Fruit fly (Drosophila melanogaster): ENCODE results near the gene CG5167.

Gene CG5167

dm6 chr3R:12375258-12375783, 31.0 kb upstream of the CG5167 start, which contains the start of gene GstD5:
Gene GstD5 (plus strand): TSS chr3R:12375733.
- no peak for TF ChIP-seq CG8478 (optimal IDR thresholded peaks at IDR 0.05)
- TF ChIP-seq CTCF (optimal IDR thresholded peaks at IDR 0.05) = no peak

- TF ChIP-seq CG8478 (optimal IDR thresholded peaks at IDR 0.05) (no peak), CTCF (optimal IDR thresholded peaks at IDR 0.05) (no peak)
Measured at dm6 chr3R:12376828-12377227, 29.5 kb upstream of the CG5167 start, which contains the start of gene GstD6. Gene GstD6 (plus strand): TSS chr3R:12377128.

dm6 chr3R:12378200-12378599, 28.1 kb upstream of the CG5167 start, which contains the start of gene GstD7:
Gene GstD7 (plus strand): TSS chr3R:12378500.
- TF ChIP-seq CG8478 (optimal IDR thresholded peaks at IDR 0.05) = no peak
- no peak for TF ChIP-seq CTCF (optimal IDR thresholded peaks at IDR 0.05)

dm6 chr3R:12379249-12379648, 27.1 kb upstream of the CG5167 start:
- TF ChIP-seq CTCF (optimal IDR thresholded peaks at IDR 0.05) (no peak), CG8478 (optimal IDR thresholded peaks at IDR 0.05) (no peak)

- TF ChIP-seq CTCF (optimal IDR thresholded peaks at IDR 0.05) (no peak), CG8478 (optimal IDR thresholded peaks at IDR 0.05) (no peak)
Measured at dm6 chr3R:12379708-12380107, 26.6 kb upstream of the CG5167 start, which contains the start of gene GstD8. Gene GstD8 (plus strand): TSS chr3R:12380008.

- TF ChIP-seq CG8478 (optimal IDR thresholded peaks at IDR 0.05) (no peak), CTCF (optimal IDR thresholded peaks at IDR 0.05) (no peak)
Measured at dm6 chr3R:12381130-12381700, 25.1 kb upstream of the CG5167 start.

- TF ChIP-seq CG8478 (optimal IDR thresholded peaks at IDR 0.05) (no peak), CTCF (optimal IDR thresholded peaks at IDR 0.05) (no peak)
Measured at dm6 chr3R:12382563-12382962, 23.8 kb upstream of the CG5167 start, which contains the start of gene CG10035. Gene CG10035 (minus strand): TSS chr3R:12382691.

- TF ChIP-seq CG8478 (optimal IDR thresholded peaks at IDR 0.05) = no peak
- TF ChIP-seq CTCF (optimal IDR thresholded peaks at IDR 0.05) = no peak
Measured at dm6 chr3R:12383036-12383435, 23.3 kb upstream of the CG5167 start, which contains the start of gene GstD11. Gene GstD11 (plus strand): TSS chr3R:12383336.

dm6 chr3R:12383784-12384183, 22.5 kb upstream of the CG5167 start:
- peak in 1 of 2 experiments; percentile 29 for TF ChIP-seq CTCF (optimal IDR thresholded peaks at IDR 0.05)
- no peak for TF ChIP-seq CG8478 (optimal IDR thresholded peaks at IDR 0.05)

dm6 chr3R:12384274-12384673, 22.1 kb upstream of the CG5167 start:
- TF ChIP-seq CTCF (optimal IDR thresholded peaks at IDR 0.05) = no peak
- no peak for TF ChIP-seq CG8478 (optimal IDR thresholded peaks at IDR 0.05)

dm6 chr3R:12385949-12386348, 20.4 kb upstream of the CG5167 start, which contains the start of gene Sol1:
Gene Sol1 (plus strand): TSS chr3R:12386249.
- TF ChIP-seq CG8478 (optimal IDR thresholded peaks at IDR 0.05) (no peak), CTCF (optimal IDR thresholded peaks at IDR 0.05) (no peak)

dm6 chr3R:12386965-12387364, 19.4 kb upstream of the CG5167 start, which contains the start of gene CG33098:
Gene CG33098 (plus strand): TSS chr3R:12387188.
- TF ChIP-seq CTCF (optimal IDR thresholded peaks at IDR 0.05) = no peak
- no peak for TF ChIP-seq CG8478 (optimal IDR thresholded peaks at IDR 0.05)

dm6 chr3R:12395880-12396279, 10.5 kb upstream of the CG5167 start, which contains the start of the genes CG10096 and CG10097:
Gene CG10096 (minus strand): TSS chr3R:12395980.
Gene CG10097 (minus strand): TSS chr3R:12395980.
- TF ChIP-seq CG8478 (optimal IDR thresholded peaks at IDR 0.05) (no peak), CTCF (optimal IDR thresholded peaks at IDR 0.05) (no peak)

- TF ChIP-seq CTCF (optimal IDR thresholded peaks at IDR 0.05) (no peak), CG8478 (optimal IDR thresholded peaks at IDR 0.05) (no peak)
Measured at dm6 chr3R:12398054-12398453, 8.3 kb upstream of the CG5167 start.

dm6 chr3R:12398620-12399247, 7.6 kb upstream of the CG5167 start, which contains the start of gene Cyp9f3:
Gene Cyp9f3 (minus strand): TSS chr3R:12398929.
- no peak for TF ChIP-seq CTCF (optimal IDR thresholded peaks at IDR 0.05)
- no peak for TF ChIP-seq CG8478 (optimal IDR thresholded peaks at IDR 0.05)
